Worm (Caenorhabditis elegans): ENCODE measurements around the gene noca-2.
A peak's percentile ranks its signal among the peaks of the same experiment; 100 is the strongest.

noca-2 gene

DNA sequence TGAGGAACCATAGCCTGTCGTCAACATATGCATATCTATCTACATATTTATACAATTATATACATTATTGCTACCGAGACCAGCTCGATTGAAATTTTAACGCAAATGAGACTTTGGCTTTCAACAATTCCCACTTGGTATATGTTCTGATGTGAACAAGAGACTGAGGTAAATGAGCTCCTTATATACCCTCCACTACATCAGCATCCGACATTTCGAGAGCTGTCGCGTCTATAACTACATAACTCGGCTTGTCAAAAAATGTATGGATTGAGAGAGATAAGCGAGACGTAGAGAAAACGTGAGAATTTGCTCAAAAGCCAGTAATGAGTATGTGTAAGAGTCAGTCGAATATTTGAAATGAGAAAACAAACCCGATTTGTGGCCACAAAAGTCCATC lies 43.5 kb upstream of the noca-2 start:
- TF ChIP-seq elt-1 (tag; optimal IDR thresholded peaks at IDR 0.05) = no peak
- TF ChIP-seq lin-13 (GFP tag; optimal IDR thresholded peaks at IDR 0.05) = no peak
- TF ChIP-seq snpc-4 (tag; optimal IDR thresholded peaks at IDR 0.05) = peak; percentile 79

DNA sequence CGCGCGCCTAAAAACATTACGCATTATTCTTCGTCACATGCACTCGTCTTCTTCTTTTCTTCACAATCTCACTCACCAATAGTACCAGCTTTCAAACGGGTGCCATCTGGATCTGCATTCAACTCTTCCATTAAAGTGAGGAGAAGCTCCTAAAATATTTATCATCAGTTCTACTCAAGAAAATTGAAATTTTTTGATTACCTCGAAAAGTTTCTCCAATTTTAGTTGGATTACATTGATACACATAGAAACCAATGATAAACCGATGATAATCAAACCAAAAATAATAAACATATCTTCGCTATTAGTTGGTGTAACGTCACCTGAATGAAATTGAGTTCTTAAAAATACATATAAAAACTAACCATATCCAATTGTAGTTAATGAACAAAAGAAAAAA lies 42.3 kb upstream of the noca-2 start:
- TF ChIP-seq lin-39 (tag; optimal IDR thresholded peaks at IDR 0.05) (no peak), zag-1 (tag; optimal IDR thresholded peaks at IDR 0.05) (no peak), mbf-1 (tag; optimal IDR thresholded peaks at IDR 0.05) (no peak), ztf-4 (tag; optimal IDR thresholded peaks at IDR 0.05) (no peak)

DNA sequence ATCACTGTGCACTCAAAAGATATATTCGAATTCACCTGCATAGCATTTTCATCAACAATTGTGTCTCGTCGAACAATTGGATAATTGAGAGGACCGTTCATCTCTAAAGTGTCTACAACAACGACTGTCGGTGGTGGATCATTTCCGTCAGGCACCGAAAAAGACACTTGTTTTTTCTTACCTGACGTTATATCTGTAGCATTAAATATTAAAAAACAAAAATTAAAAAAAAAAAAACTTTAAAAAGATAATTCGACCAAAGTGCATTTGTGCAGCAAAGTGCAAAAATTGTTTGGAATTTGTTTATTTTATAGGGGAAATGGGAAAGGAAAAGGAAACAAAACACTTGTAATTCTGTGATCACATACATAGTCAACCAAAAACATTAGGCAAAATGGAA lies 39.9 kb upstream of the noca-2 start, which contains the start of gene twk-44:
twk-44 (minus strand) TSS at position 101 of the 400 bp plus-strand sequence.
- TF ChIP-seq nhr-25 (tag; optimal IDR thresholded peaks at IDR 0.05) (no peak), peb-1 (tag; optimal IDR thresholded peaks at IDR 0.05) (no peak), nhr-23 (tag; optimal IDR thresholded peaks at IDR 0.05) (no peak), snpc-4 (tag; optimal IDR thresholded peaks at IDR 0.05) (no peak), blmp-1 (tag; optimal IDR thresholded peaks at IDR 0.05; ENCODE audit: insufficient read depth) (no peak), ztf-1 (GFP tag; conservative IDR thresholded peaks at IDR 0.05) (no peak), nhr-129 (tag; optimal IDR thresholded peaks at IDR 0.05) (no peak), fos-1 (tag; optimal IDR thresholded peaks at IDR 0.05) (no peak), ama-1 (optimal IDR thresholded peaks at IDR 0.05) (no peak), R02D3.7 (tag; optimal IDR thresholded peaks at IDR 0.05) (no peak), nhr-10 (tag; optimal IDR thresholded peaks at IDR 0.05) (no peak), unc-55 (GFP tag; optimal IDR thresholded peaks at IDR 0.05) (no peak), mdl-1 (tag; optimal IDR thresholded peaks at IDR 0.05) (no peak), ZK546.5 (tag; optimal IDR thresholded peaks at IDR 0.05) (no peak)

DNA sequence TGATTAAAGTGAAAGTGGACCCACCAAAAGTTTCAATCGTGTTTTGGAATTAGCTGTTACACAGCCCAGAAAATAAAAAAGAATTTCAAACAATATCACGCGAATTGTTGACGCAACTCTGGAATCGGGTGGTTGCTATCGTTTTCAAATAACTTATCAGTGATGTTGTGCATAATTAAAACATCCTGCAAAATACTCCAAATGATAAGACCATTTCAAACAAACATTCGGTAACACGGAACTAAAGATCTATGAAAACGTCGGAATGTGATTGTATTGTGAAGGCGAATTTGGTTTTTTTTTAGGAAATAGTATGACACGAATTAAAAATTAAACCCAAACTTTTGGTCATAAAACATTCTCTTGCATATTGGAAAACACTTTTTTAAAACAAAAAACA lies 38.3 kb upstream of the noca-2 start, which contains the start of gene spp-30:
spp-30 (minus strand) TSS at position 101 of the 400 bp plus-strand sequence.
- TF ChIP-seq peb-1 (tag; optimal IDR thresholded peaks at IDR 0.05) (no peak), mdl-1 (tag; optimal IDR thresholded peaks at IDR 0.05) (no peak), ama-1 (optimal IDR thresholded peaks at IDR 0.05) (no peak)

DNA sequence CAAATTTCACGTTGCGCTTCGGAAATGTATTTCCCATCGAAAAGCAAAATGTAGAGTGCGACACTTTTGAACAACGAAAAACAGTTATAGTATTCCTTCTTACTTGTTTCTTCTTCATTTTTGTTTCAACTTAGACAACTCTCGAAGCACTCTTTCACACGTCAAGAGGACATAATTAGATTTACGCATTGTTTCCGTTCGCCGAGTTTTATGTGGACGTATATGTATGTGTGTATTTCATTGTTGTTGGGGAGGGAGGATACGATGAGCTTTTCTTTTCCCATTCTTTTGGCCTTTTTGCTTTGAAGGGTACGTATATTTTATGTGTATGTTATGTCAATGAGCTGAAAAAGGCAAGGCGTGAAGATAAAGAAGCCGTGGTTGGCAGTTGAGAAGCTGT lies 36.4 kb upstream of the noca-2 start:
- peak; percentile 27 for TF ChIP-seq zag-1 (tag; optimal IDR thresholded peaks at IDR 0.05)
- TF ChIP-seq ceh-16 (tag; optimal IDR thresholded peaks at IDR 0.05) = no peak

DNA sequence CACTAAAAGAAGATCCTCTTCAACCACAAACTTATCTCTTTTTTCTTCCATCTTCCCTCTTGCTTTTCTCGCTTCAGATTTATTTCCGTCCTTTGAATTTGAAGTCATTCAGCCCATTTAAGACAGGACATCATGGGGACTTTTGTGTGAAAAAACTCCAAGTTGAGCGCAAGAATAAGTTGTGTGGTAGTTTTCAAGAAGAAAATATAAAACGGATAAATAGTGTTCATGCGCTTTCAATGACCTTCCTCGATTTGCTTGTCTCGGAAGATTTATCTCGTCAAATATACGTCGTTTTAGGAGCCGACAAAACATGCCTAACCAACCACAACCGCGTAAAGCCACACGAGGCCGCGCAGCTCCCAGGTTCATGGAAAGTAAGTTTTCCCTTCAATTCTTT lies 34.8 kb upstream of the noca-2 start, which contains the start of gene sto-6:
sto-6 (plus strand) TSS at position 301 of the 400 bp plus-strand sequence.
- TF ChIP-seq ceh-82 (tag; optimal IDR thresholded peaks at IDR 0.05) (no peak), ztf-1 (GFP tag; conservative IDR thresholded peaks at IDR 0.05) (no peak), skn-1 (tag; optimal IDR thresholded peaks at IDR 0.05) (no peak), nhr-6 (tag; optimal IDR thresholded peaks at IDR 0.05) (no peak), ceh-16 (tag; optimal IDR thresholded peaks at IDR 0.05) (no peak), mab-5 (tag; optimal IDR thresholded peaks at IDR 0.05) (no peak), nhr-10 (tag; optimal IDR thresholded peaks at IDR 0.05) (no peak), C34F6.9 (tag; optimal IDR thresholded peaks at IDR 0.05) (no peak), lsy-2 (tag; optimal IDR thresholded peaks at IDR 0.05) (no peak), aly-2 (tag; optimal IDR thresholded peaks at IDR 0.05) (no peak), alr-1 (tag; optimal IDR thresholded peaks at IDR 0.05) (no peak), ztf-4 (tag; optimal IDR thresholded peaks at IDR 0.05) (no peak), F13H6.1 (tag; optimal IDR thresholded peaks at IDR 0.05) (no peak), nhr-25 (tag; optimal IDR thresholded peaks at IDR 0.05) (no peak)

DNA sequence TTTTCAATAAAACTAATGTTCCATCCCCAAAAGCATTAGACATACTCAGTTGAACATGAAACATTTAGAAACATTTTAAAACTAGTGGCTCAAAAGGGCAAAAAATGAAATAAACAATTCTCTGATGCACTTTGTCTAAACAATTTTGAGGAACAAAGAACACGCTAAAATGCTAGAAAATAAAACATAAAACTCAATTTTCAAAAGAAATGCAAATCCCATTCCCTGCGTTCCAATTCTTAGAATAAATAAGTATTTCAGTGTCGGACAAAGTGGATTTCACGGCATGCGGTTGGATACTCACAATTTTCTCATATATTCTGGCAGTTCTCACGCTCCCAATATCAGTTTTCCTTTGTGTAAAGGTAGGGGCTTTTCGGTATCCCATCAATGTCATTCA lies 33.6 kb upstream of the noca-2 start:
- TF ChIP-seq gmeb-1 (tag; optimal IDR thresholded peaks at IDR 0.05) = no peak
- TF ChIP-seq nhr-23 (tag; optimal IDR thresholded peaks at IDR 0.05) = no peak
- TF ChIP-seq aly-2 (tag; optimal IDR thresholded peaks at IDR 0.05) = no peak
- no peak for TF ChIP-seq egl-27 (tag; optimal IDR thresholded peaks at IDR 0.05)
- no peak for TF ChIP-seq zag-1 (tag; optimal IDR thresholded peaks at IDR 0.05)
- TF ChIP-seq nhr-237 (tag; optimal IDR thresholded peaks at IDR 0.05) = no peak
- TF ChIP-seq nhr-6 (tag; optimal IDR thresholded peaks at IDR 0.05) = no peak
- no peak for TF ChIP-seq sma-9 (GFP tag; optimal IDR thresholded peaks at IDR 0.05)
- no peak for TF ChIP-seq sma-9 (tag; optimal IDR thresholded peaks at IDR 0.05)
- no peak for TF ChIP-seq elt-1 (tag; optimal IDR thresholded peaks at IDR 0.05)

Measured in whole organism, L2 larva.